Worm (Caenorhabditis elegans) whole organism, midembryonic: ENCODE data around the gene T01E8.1.

Experiments used
- T22C8.4 ChIP-seq: fragments of 200-800 bp; sonication (Bioruptor generic); IDR thresholded peaks from 2 replicates; pipeline ENCODE4 v1.3.6; 2022; ENCODE audit warnings: missing genetic modification characterization, missing compliant biosample characterization
- flt-1 ChIP-seq: fragments of 200-800 bp; sonication (Bioruptor generic); IDR thresholded peaks from 2 replicates; pipeline ENCODE4 v1.3.6; 2022; ENCODE audit warnings: missing genetic modification characterization, missing compliant biosample characterization
- ref-1 ChIP-seq: fragments of 200-800 bp; sonication (Bioruptor generic); conservative IDR thresholded peaks from 2 replicates; pipeline ENCODE4 v1.3.6; 2022; ENCODE audit warnings: missing genetic modification reagents, missing genetic modification characterization, missing compliant biosample characterization
- ztf-23 ChIP-seq: fragments of 200-800 bp; sonication (Bioruptor generic); IDR thresholded peaks from 2 replicates; pipeline ENCODE4 v1.3.6; 2022; ENCODE audit warnings: missing genetic modification reagents, missing genetic modification characterization, missing compliant biosample characterization
- ztf-29 ChIP-seq: fragments of 200-800 bp; sonication (Bioruptor generic); IDR thresholded peaks from 2 replicates; pipeline ENCODE4 v1.3.6; 2022; ENCODE audit warnings: missing genetic modification reagents, missing genetic modification characterization, missing compliant biosample characterization

- TF ChIP-seq ref-1 (GFP tag; lab: Robert Waterston, UW) = no peak
- no peak for TF ChIP-seq ztf-29 (GFP tag; lab: Robert Waterston, UW)
- no peak for TF ChIP-seq flt-1 (GFP tag; lab: Robert Waterston, UW)
- no peak for TF ChIP-seq ztf-23 (GFP tag; lab: Robert Waterston, UW)
- no peak for TF ChIP-seq T22C8.4
Measured at ce11 chrII:10203067-10203466, 3.5 kb upstream of the T01E8.1 start.
